Fruit fly (Drosophila melanogaster) Kc167 (cell line): ENCODE measurements around the gene Elys.

Source experiments
- Myc ChIP-seq: fragments of >200 bp; optimal IDR thresholded peaks from 2 replicates; lab custom pipeline; 2017; ENCODE audit warnings: missing external identifiers
- Sin3A ChIP-seq: fragments of >200 bp; optimal IDR thresholded peaks from 2 replicates; lab custom pipeline; 2018; ENCODE audit warnings: missing external identifiers
- h ChIP-seq: fragments of >200 bp; optimal IDR thresholded peaks from 3 replicates; lab custom pipeline; 2018; ENCODE audit warnings: missing external identifiers
- insv ChIP-seq: fragments of >200 bp; optimal IDR thresholded peaks from 3 replicates; lab custom pipeline; 2018; ENCODE audit warnings: missing external identifiers
- psq ChIP-seq: fragments of >200 bp; optimal IDR thresholded peaks from 2 replicates; lab custom pipeline; 2017; ENCODE audit warnings: missing external identifiers
- ttk ChIP-seq: sonication (Bioruptor generic); optimal IDR thresholded peaks from 2 replicates; lab custom pipeline; 2017; ENCODE audit warnings: missing external identifiers

Gene Elys

DNA sequence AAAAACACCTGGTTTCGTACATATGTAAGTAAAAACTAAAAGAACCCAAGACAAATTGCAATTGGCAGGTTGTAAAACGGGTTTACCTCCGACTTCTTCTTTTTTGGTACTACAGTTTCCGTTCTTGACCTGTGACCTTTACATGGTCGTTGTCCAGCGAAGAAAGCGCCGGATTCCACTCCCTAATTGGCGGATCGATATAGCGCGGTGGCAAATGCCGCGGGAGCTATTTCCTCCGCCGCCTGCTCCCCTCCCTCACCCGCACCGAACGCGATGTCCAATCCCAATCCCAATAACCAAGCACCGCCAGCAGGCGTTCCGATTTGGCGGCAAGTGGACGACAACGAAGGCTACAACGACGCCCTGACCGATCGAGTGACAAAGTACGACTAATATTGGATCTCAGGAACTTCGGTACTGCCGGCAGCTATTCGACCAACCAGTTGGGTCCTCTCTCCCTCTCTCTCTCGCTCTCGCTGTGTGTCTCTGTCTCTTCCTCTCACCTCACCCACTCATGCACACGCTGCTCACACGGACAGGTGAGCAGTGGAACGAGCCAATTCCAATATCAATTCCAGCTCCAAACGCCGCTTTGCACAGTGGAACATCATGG is 10.6 kb downstream of the Elys start:
- TF ChIP-seq Sin3A: no peak
- no peak for TF ChIP-seq Myc (lab: Kevin White, UChicago)
- TF ChIP-seq ttk: no peak
- no peak for TF ChIP-seq psq
- no peak for TF ChIP-seq h (lab: Kevin White, UChicago)
- no peak for TF ChIP-seq insv (lab: Kevin White, UChicago)

DNA sequence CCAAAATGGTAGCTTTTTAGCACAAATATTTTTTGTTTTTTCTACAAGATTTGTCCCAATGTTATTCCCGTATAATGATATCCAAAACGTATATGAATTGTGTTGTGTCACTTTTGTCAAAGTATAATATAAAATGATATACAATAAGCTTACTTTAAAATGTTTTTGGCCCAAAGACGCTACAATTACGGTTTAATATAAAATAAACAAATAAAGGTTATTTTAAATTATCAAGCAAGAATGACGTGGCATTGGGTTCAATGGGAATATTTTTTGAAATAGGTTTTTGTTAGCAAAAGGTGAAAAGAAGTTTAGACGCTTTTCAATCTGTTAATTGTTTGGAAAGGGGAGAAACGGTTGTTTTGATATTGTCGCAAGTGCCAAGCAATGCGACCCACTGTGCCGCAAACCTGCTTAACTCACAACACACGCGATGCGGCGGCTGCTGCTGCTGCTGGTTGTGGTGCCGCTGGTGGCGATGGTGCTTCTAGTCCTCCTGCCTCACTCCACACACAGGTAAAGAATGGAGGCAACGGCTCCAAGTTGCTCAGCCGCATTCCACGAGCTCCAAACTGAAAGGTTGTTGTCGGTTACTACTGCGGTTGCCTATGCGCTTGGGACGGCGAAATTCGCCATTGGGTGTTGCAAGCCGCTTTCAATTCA is 11.2 kb downstream of the Elys start:
- TF ChIP-seq ttk (no peak), h (lab: Kevin White, UChicago) (no peak), insv (lab: Kevin White, UChicago) (no peak), psq (no peak), Myc (lab: Kevin White, UChicago) (no peak), Sin3A (no peak)

dm6 chrX:19663859-19664728 is 12.0 kb downstream of the Elys start, which contains the start of the genes CG14223 and Ssu72:
CG14223 (minus strand) TSS chrX:19663971.
Ssu72 (plus strand) TSS chrX:19664561.
- TF ChIP-seq psq: no peak
- no peak for TF ChIP-seq ttk
- no peak for TF ChIP-seq h (lab: Kevin White, UChicago)
- no peak for TF ChIP-seq Sin3A
- no peak for TF ChIP-seq Myc (lab: Kevin White, UChicago)
- TF ChIP-seq insv (lab: Kevin White, UChicago): no peak

DNA sequence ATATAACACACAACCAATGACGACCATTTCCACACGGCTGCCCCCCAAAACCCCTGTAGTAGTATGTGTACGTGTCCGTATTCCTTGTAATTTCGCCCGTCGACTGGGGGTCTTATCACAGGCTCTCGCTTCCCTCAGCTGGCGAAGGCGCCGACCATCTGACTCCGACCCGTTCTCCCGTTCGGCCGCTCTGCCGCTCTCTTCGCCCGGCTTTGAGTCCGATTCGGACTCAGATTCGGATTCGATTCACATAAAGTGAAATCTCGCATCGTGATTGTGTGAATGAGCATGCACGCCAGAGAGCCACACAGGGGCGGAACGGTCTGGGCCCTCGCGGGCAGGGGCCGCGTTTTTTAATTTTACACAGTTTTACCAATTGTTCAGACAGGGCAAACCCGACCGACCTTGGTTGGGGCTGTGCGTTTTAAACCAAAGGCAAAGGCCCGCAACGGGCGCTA is 13.6 kb downstream of the Elys start:
- TF ChIP-seq h (lab: Kevin White, UChicago) (no peak), insv (lab: Kevin White, UChicago) (no peak), ttk (no peak), Sin3A (no peak), psq (no peak), Myc (lab: Kevin White, UChicago) (no peak)

- no peak for TF ChIP-seq insv (lab: Kevin White, UChicago)
- TF ChIP-seq h (lab: Kevin White, UChicago): no peak
- TF ChIP-seq psq: no peak
- TF ChIP-seq Myc (lab: Kevin White, UChicago): no peak
- TF ChIP-seq ttk: no peak
Observed at dm6 chrX:19666991-19667409, 14.9 kb downstream of the Elys start, which contains the start of gene Zw. Zw (plus strand) TSS chrX:19667252.

- TF ChIP-seq ttk (no peak), psq (no peak), h (lab: Kevin White, UChicago) (no peak), insv (lab: Kevin White, UChicago) (no peak)
Observed at dm6 chrX:19667444-19668104, 15.5 kb downstream of the Elys start.

- TF ChIP-seq Sin3A: no peak
- no peak for TF ChIP-seq psq
- TF ChIP-seq h (lab: Kevin White, UChicago): no peak
- TF ChIP-seq insv (lab: Kevin White, UChicago): no peak
- TF ChIP-seq ttk: no peak
- no peak for TF ChIP-seq Myc (lab: Kevin White, UChicago)
Observed at dm6 chrX:19668405-19668804, 16.3 kb downstream of the Elys start.

DNA sequence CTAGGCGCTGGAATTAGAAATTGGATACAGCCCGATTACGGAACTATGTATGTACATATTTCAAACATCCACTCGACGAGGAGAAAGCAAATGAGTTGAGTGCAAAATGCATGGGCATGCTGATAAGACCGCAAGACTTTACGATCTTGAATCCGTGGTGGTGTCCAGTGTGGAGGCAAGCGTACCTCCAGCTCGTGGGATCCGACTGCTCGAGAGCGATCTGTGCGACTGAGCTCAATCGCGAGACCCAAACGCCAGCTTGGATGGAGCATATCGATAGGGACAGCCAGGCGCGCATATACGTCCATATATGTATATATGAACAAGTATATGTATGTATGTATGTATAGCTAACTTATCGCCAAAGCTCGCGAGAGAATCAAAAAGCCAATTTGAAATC is 23.6 kb downstream of the Elys start, which contains the start of gene et:
et (minus strand) TSS at position 230 of the 400 bp plus-strand sequence.
- TF ChIP-seq h (lab: Kevin White, UChicago) (no peak), psq (no peak), ttk (no peak), Myc (lab: Kevin White, UChicago) (no peak), Sin3A (no peak), insv (lab: Kevin White, UChicago) (no peak)

DNA sequence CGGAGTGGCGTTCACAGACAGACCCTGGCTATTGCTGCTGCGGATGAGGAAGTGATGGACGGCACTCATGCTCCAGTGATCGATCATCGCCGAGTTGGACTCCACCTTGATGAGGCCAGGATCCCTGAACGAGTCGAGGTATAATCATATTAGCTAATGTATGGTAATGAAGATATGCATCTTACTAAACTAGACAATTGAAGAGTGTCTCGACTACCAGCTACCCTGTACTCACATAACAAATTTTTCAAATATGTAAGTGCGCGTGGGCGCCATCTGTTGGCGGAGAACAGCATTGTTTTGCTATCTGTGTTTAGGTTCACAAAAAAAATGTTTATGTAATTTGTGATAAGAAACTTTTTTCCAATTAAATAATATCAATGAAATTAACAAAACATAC is 27.1 kb downstream of the Elys start:
- TF ChIP-seq h (lab: Kevin White, UChicago) (no peak), Sin3A (no peak), psq (no peak), ttk (no peak), insv (lab: Kevin White, UChicago) (no peak), Myc (lab: Kevin White, UChicago) (no peak)

DNA sequence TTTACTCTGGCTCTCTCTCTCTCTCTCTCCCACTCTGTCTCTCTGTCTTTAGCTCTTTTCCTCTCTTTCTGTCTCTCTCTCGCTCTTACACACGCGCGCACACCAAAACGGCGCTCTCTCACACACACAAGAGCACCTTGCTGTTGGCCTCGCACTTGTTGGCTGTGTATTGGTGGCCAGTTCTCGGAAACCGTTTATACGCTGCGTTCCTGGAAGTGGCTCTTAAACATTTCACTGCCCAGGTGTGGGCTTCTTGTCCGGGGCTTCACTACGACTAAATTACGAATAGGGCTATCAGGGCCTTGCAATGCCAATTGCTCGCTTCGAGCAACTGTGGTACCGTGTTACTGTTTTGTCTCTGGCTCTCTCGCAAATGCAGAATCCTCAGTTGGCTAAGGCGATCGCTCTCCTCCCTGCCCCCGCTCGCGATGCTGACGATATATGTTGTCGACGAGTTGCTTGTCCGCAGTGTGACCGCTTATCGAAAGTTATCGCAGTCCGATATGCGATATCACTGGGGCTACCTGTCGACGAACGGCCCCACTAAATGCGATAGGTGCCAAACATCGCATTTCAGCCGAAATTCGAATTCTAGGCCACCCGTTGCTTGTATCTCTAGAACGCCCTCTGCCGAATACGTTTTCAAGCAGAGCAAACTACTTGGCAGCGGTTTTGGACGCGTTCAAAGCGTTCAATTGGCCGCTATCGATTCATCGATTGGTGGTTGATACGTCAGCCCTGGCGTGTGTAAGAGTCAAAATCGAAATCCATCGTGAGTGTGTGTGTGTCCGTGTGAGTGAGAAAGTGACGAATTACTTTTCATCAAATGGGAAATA is 31.2 kb downstream of the Elys start, which contains the start of the genes dome and Ubqn:
dome (minus strand) TSS at position 479 of the 836 bp plus-strand sequence.
Ubqn (plus strand) TSS at position 769 of the 836 bp plus-strand sequence.
- no peak for TF ChIP-seq Sin3A
- no peak for TF ChIP-seq insv (lab: Kevin White, UChicago)
- no peak for TF ChIP-seq ttk
- no peak for TF ChIP-seq psq
- no peak for TF ChIP-seq h (lab: Kevin White, UChicago)
- no peak for TF ChIP-seq Myc (lab: Kevin White, UChicago)

DNA sequence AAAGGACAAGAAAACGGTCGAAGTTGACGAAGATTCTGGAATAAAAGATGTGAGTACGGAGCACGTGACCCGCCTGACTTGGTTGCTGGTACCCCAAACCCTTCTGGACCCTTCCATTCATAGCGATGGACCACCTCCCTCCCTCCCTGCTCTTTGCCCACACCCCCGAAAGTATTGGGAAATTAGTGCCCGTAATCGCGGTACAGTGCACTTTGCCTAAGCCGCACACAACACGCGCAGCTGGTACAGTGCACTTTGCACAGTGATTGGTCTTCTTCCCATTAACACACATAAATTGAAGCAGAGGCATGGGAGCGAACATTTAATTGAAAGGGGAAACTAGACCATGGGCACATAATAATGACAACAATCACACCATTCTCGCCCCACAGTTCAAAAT is 31.9 kb downstream of the Elys start:
- no peak for TF ChIP-seq h (lab: Kevin White, UChicago)
- no peak for TF ChIP-seq psq
- no peak for TF ChIP-seq ttk
- TF ChIP-seq insv (lab: Kevin White, UChicago): no peak
- TF ChIP-seq Myc (lab: Kevin White, UChicago): no peak
- TF ChIP-seq Sin3A: no peak
